Fruit fly (Drosophila melanogaster): Measurements from ENCODE around the gene GABPI.

The GABPI gene

DNA sequence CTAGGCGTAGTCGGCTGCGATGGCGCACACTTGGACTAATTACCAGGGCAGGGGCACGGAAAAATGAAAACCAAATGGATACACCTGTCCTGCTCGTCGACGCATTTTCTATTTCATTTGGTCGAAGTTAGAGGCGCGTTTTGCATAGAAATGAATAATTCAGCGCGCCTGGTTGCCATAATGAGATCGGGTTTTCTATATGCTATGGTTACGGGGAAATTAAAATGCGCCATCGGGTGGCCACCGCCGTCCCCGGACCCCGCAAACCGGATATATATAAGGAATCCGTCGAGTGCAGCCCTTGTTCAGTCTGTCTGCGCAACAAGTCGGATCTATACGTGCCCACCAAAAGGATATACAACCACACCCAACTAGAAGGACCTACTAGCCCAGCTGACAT is 13.3 kb downstream of the GABPI start, which contains the start of gene FASN2:
FASN2 (plus strand) TSS at position 301 of the 400 bp plus-strand sequence.
- no peak for TF ChIP-seq EcR (GFP tag; optimal IDR thresholded peaks at IDR 0.05)
- no peak for TF ChIP-seq usp (GFP tag; optimal IDR thresholded peaks at IDR 0.05)
- no peak for TF ChIP-seq pan (optimal IDR thresholded peaks at IDR 0.05)
- TF ChIP-seq Dll (optimal IDR thresholded peaks at IDR 0.05): no peak
- TF ChIP-seq CG8478 (optimal IDR thresholded peaks at IDR 0.05): no peak
- TF ChIP-seq psq (optimal IDR thresholded peaks at IDR 0.05): no peak

DNA sequence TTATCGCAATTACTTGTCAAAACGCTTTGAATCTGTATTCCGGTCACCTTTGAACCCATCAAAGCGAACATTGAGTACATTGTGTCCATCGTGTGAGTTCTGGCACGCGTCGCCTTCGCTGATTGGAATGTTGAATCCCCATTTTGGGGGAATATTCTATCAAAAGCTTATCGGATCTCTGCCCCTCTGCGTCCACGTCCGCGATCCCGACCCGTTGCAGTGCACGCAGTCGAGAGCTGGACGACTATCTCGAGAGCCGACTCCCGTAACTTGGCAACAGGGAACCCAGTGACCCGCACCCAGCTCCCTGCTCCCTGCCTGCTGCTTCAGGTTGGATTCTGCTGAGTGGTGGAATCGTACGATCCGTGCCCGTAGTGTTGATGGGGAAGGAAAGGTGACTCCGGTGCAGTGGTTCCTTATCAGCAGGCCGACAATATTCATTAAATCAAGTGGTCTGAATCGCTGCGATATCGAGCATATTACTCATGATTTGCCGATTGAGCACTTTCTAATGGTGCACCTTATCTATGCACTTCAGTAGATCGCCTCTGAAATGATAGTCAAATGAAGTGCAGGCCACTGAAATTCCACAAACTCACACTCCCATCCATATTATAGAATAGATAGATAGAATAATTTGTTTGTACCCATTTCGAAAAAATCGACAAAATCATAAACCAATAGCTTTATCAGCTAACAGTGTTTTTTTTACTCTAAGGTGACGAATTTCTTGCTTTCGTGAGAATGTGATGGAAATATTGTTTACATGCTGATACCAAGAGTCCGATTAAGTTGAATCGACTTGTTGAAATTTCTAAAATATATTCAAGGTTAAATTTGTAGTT is 14.5 kb downstream of the GABPI start:
- no peak for TF ChIP-seq CG8478 (optimal IDR thresholded peaks at IDR 0.05)
- no peak for TF ChIP-seq usp (GFP tag; optimal IDR thresholded peaks at IDR 0.05)
- no peak for TF ChIP-seq psq (optimal IDR thresholded peaks at IDR 0.05)
- TF ChIP-seq pan (optimal IDR thresholded peaks at IDR 0.05): no peak
- TF ChIP-seq EcR (GFP tag; optimal IDR thresholded peaks at IDR 0.05): no peak
- no peak for TF ChIP-seq Dll (optimal IDR thresholded peaks at IDR 0.05)

DNA sequence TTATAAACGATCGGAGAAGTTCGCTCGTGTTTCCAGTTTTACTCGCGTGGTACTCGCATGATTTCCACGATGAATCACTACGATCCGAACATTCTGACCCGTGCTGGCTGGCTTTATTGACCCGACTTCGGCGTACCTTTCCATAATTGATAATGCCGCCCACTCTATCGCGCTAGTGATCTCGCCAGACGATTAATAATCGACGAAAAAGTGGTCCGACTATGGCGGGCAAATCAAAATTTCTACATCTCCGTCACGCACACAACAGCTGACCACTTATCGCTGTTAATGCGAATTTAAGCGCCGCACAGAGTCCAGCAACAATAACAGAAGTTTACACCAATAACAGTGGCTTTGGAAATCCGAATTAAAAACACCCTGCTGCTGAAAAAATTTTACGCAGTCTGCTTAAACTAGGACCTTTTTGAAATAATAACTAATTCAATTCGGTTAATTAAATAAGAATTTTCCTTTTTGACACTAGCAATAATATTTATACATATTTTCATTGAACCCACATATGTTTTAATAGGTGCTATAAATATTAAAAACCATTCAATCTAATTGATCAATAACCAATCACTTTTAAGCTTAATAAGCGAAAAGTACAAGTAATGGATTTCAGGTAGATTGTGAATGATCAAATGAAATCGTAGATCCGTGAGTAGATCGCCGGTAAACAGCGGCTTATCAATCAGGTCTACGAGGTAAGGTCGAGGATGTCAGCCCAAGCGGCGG is 25.5 kb downstream of the GABPI start:
- TF ChIP-seq EcR (GFP tag; optimal IDR thresholded peaks at IDR 0.05) (no peak), usp (GFP tag; optimal IDR thresholded peaks at IDR 0.05) (no peak), pan (optimal IDR thresholded peaks at IDR 0.05) (no peak), psq (optimal IDR thresholded peaks at IDR 0.05) (no peak), Dll (optimal IDR thresholded peaks at IDR 0.05) (no peak), CG8478 (optimal IDR thresholded peaks at IDR 0.05) (no peak)

DNA sequence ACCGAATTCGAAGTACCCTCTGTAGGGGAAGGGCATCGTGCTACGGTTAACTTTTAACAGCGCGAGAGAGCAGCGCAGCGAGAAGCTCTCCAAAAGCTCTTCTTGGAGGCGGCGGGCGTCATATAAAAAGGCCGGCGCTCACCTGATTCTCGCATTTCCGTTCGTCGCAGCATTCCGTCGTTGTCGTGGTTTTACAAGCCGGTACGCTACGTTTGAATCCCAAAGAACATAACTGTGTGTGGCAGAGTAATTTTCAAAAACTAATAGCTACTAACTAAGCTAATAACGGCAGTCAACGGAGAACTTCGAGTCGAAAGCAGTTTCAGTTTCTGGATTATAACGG is 26.1 kb downstream of the GABPI start, which contains the start of gene FASN1:
FASN1 (plus strand) TSS at position 151 of the 343 bp plus-strand sequence.
- TF ChIP-seq pan (optimal IDR thresholded peaks at IDR 0.05): no peak
- TF ChIP-seq Dll (optimal IDR thresholded peaks at IDR 0.05): peak; percentile 22
- TF ChIP-seq usp (GFP tag; optimal IDR thresholded peaks at IDR 0.05): no peak

DNA sequence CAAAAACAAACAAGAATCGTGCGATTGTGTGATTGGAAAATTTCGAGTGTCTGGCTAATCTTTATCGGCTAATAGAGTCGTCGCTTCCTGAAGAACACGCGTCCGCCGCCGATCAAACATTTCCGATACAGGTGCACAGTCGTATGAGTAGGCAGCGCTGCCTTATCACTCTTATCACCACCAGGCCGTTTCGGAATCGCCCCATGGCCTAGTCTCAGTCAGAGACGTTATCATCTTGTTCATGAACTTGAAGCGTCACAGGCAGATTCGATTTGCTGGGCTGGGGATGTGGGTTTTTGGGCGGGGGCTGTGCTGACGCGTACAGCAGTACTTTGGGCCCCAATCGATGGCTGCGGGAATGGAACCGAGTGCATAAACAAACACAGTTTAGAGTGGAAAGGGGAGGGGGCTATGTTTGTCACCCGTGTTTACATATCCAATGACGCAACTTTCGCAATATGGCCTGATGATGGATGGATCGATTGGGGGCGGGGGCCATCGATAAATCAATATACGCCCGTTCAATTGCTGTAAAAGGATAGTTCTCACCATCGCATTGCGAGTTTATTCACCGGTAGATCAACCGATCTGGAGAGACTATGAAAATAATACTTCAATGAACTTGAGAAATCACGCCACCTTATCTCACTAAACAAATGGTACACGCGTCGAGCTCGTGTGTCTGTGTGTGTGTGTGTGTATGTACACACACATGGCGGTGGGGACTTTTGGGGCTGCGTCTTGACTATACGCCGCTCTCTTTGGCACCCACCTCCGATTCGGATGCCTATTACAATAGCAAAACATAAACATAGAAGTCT is 27.8 kb downstream of the GABPI start:
- TF ChIP-seq pan (optimal IDR thresholded peaks at IDR 0.05) (no peak), usp (GFP tag; optimal IDR thresholded peaks at IDR 0.05) (no peak), Dll (optimal IDR thresholded peaks at IDR 0.05) (no peak), CG8478 (optimal IDR thresholded peaks at IDR 0.05) (no peak), psq (optimal IDR thresholded peaks at IDR 0.05) (no peak), EcR (GFP tag; optimal IDR thresholded peaks at IDR 0.05) (no peak)

DNA sequence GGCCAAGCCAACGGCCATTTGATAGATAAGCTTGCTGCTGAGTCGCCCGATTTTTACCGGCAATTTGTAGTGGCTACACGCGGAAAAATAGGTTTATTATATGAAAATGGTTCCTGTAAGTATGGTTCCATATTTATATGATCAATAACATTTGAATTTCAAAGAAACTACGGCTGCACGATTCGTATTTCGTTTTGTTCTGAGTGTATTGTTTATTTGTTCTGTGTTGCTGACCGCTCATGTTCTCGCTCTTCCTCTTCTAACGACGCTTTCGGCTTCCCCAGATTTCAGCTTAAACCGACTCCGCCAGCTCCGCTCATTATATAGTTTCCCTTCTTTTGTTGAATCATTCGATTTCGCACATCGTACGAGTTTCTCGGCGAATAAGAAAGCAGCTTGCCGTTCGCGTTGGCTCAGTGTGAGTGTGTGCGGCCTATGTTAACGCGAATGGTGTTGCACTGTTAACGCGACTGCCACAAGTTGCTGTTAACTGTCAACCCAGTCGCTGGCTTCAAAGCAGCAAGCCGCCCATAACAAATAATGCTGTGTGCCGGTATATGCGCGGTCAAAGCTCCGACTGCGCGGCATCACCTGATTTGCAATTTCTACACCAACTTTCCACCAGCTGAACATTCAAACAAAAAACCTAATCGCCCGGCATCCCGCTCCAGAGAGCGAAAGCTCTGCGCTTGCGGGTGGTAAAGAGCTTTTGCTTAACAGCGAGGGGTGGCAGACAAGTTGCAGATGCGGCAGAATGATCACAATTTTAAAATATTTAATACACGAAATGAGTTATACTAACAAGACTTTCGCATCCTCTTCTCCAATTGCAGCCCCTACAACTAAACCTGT is 28.7 kb downstream of the GABPI start:
- TF ChIP-seq pan (optimal IDR thresholded peaks at IDR 0.05): no peak
- no peak for TF ChIP-seq usp (GFP tag; optimal IDR thresholded peaks at IDR 0.05)
- no peak for TF ChIP-seq psq (optimal IDR thresholded peaks at IDR 0.05)
- no peak for TF ChIP-seq EcR (GFP tag; optimal IDR thresholded peaks at IDR 0.05)
- no peak for TF ChIP-seq CG8478 (optimal IDR thresholded peaks at IDR 0.05)

DNA sequence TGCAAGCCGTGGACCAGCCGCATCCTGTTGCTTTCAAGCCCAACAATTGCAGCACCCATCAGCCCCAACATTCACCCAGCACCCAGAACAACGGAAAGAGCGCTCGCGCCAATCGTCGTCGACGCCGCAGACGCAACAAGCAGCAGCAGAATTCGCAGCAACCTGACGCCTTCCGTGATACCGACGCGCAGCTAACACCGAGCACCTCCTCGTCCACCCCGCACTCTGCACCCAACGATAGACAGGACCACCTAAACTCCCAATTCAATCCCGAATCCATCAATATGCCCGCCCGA is 29.2 kb downstream of the GABPI start:
- TF ChIP-seq psq (optimal IDR thresholded peaks at IDR 0.05) (no peak), Dll (optimal IDR thresholded peaks at IDR 0.05) (no peak), usp (GFP tag; optimal IDR thresholded peaks at IDR 0.05) (no peak)

DNA sequence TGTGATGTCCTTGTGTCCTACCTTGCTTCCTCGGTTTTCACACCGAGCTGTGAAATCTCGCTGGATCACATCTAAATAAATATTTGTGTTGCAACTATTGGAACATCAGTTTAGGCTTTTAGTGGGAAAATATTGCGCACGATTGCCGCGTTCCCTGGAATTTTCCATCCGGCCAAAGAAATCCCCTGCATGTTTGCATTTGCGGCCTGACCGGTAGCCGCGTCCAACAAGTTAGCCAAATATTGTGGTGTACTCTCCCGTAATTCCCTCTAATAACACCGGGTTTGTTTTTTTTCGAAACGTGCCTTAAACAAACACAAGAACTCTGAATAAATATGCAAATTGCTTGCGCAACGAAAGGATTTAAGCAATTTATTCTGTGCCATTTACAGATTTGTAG is 48.4 kb downstream of the GABPI start:
- TF ChIP-seq Dll (optimal IDR thresholded peaks at IDR 0.05): no peak
- no peak for TF ChIP-seq CG8478 (optimal IDR thresholded peaks at IDR 0.05)
- TF ChIP-seq psq (optimal IDR thresholded peaks at IDR 0.05): no peak
- TF ChIP-seq EcR (GFP tag; optimal IDR thresholded peaks at IDR 0.05): no peak
- TF ChIP-seq pan (optimal IDR thresholded peaks at IDR 0.05): no peak
- TF ChIP-seq usp (GFP tag; optimal IDR thresholded peaks at IDR 0.05): no peak
